Worm (Caenorhabditis elegans): Measurements from ENCODE around the gene ooc-5.

ooc-5 gene

DNA sequence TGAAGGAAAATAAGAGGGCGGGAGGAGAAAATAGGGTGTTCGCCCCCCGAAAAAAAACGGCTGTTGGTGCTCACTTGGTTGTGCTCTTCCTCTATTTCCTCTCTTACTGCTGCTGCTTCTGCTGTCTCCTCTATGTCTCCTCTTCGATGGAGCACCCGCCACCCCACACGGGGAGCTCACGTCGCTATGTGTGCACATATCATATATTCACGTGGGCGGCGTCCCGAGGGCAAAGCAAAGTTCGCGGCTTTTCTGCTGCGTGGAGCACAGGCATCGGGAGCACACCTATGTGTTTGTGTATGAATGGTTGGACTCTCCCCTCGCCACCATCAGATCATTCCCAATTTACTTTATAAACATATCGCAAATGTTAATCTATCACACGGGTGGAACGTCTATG is 20.4 kb downstream of the ooc-5 start (continued):
- TF ChIP-seq Y67H2A.10 (GFP tag; conservative IDR thresholded peaks at IDR 0.05) (no peak), ekl-4 (GFP tag; IDR thresholded peaks at IDR 0.05) (no peak), let-526 (GFP tag; IDR thresholded peaks at IDR 0.05) (no peak), mxl-1 (tag; optimal IDR thresholded peaks at IDR 0.05) (no peak), gei-17 (GFP tag; optimal IDR thresholded peaks at IDR 0.05) (no peak), efl-1 (GFP tag; optimal IDR thresholded peaks at IDR 0.05) (no peak), ztf-22 (GFP tag; optimal IDR thresholded peaks at IDR 0.05) (no peak), ceh-79 (tag; optimal IDR thresholded peaks at IDR 0.05) (no peak), D2030.7 (GFP tag; IDR thresholded peaks at IDR 0.05) (no peak), B0019.2 (GFP tag; conservative IDR thresholded peaks at IDR 0.05) (no peak), nhr-27 (tag; optimal IDR thresholded peaks at IDR 0.05) (no peak), attf-5 (GFP tag; optimal IDR thresholded peaks at IDR 0.05) (no peak), akir-1 (GFP tag; optimal IDR thresholded peaks at IDR 0.05) (no peak), nfya-2 (GFP tag; IDR thresholded peaks at IDR 0.05) (no peak), ZK185.1 (tag; optimal IDR thresholded peaks at IDR 0.05; ENCODE audit: poor library complexity, severe bottlenecking) (no peak), F49E8.2 (tag; optimal IDR thresholded peaks at IDR 0.05; ENCODE audit: insufficient read depth) (no peak), mes-4 (tag; optimal IDR thresholded peaks at IDR 0.05) (no peak), sea-2 (GFP tag; IDR thresholded peaks at IDR 0.05) (no peak), bed-1 (GFP tag; IDR thresholded peaks at IDR 0.05) (no peak), lin-40 (tag; optimal IDR thresholded peaks at IDR 0.05) (no peak), somi-1 (GFP tag; optimal IDR thresholded peaks at IDR 0.05) (no peak), F23B12.7 (tag; optimal IDR thresholded peaks at IDR 0.05; ENCODE audit: insufficient read depth) (no peak), Y53F4B.3 (GFP tag; IDR thresholded peaks at IDR 0.05) (no peak), dpff-1 (tag; optimal IDR thresholded peaks at IDR 0.05) (no peak), T07F8.4 (tag; optimal IDR thresholded peaks at IDR 0.05) (no peak), tbp1 (GFP tag; optimal IDR thresholded peaks at IDR 0.05) (no peak), xnd-1 (tag; optimal IDR thresholded peaks at IDR 0.05) (no peak), rec-8 (tag; optimal IDR thresholded peaks at IDR 0.05) (no peak), repo-1 (tag; optimal IDR thresholded peaks at IDR 0.05) (no peak), tlf-1 (GFP tag; optimal IDR thresholded peaks at IDR 0.05) (no peak), ceh-58 (GFP tag; IDR thresholded peaks at IDR 0.05) (no peak), T26A5.8 (tag; optimal IDR thresholded peaks at IDR 0.05) (no peak), dox-1 (GFP tag; IDR thresholded peaks at IDR 0.05) (peak; percentile 41; the same call in 1 of the 2 replicates), Y79H2A.3 (GFP tag; conservative IDR thresholded peaks at IDR 0.05) (no peak), bed-2 (GFP tag; IDR thresholded peaks at IDR 0.05) (no peak), C06A6.2 (GFP tag; conservative IDR thresholded peaks at IDR 0.05) (no peak), F33H1.4 (GFP tag; IDR thresholded peaks at IDR 0.05) (no peak), unc-62 (GFP tag; optimal IDR thresholded peaks at IDR 0.05) (no peak), hmg-1.2 (GFP tag; IDR thresholded peaks at IDR 0.05) (0 out of 2 replicates have a peak, but pooled peaks have one; percentile 19), hsf-1 (GFP tag; IDR thresholded peaks at IDR 0.05) (no peak), nhr-80 (tag; optimal IDR thresholded peaks at IDR 0.05) (no peak), snpc-1.1 (tag; optimal IDR thresholded peaks at IDR 0.05; ENCODE audit: insufficient read depth) (no peak), F57A8.1 (GFP tag; optimal IDR thresholded peaks at IDR 0.05) (no peak), C17E4.6 (GFP tag; IDR thresholded peaks at IDR 0.05) (no peak), mcd-1 (GFP tag; IDR thresholded peaks at IDR 0.05) (0 out of 2 replicates have a peak, but pooled peaks have one; percentile 40), ama-1 (optimal IDR thresholded peaks at IDR 0.05) (no peak), ama-1 (GFP tag; optimal IDR thresholded peaks at IDR 0.05) (no peak)
